Worm (Caenorhabditis elegans) whole organism, L4 larva: ENCODE data around the gene brc-2.

Experiments
- F10B5.3 ChIP-seq: sonication (generic microtip); optimal IDR thresholded peaks from 2 replicates; lab custom pipeline; 2016; ENCODE audit warnings: mild to moderate bottlenecking, missing genetic modification characterization, missing compliant biosample characterization
- R02D3.7 ChIP-seq: fragments of 150-350 bp; sonication (generic microtip); optimal IDR thresholded peaks from 3 replicates; lab custom pipeline; 2014; ENCODE audit warnings: missing biosample characterization, missing genetic modification characterization
- T26A8.4 ChIP-seq: fragments of 200-800 bp; sonication (Bioruptor generic); IDR thresholded peaks from 2 replicates; pipeline ENCODE4 v1.3.6; 2022; ENCODE audit warnings: missing genetic modification characterization, missing compliant biosample characterization
- Y48G9A.11 ChIP-seq: fragments of 200-800 bp; sonication (Bioruptor generic); IDR thresholded peaks from 2 replicates; pipeline ENCODE4 v1.3.6; 2022; ENCODE audit warnings: missing genetic modification reagents, missing genetic modification characterization, missing compliant biosample characterization
- Y5F2A.4 ChIP-seq: fragments of 200-800 bp; sonication (Bioruptor generic); optimal IDR thresholded peaks from 2 replicates; lab custom pipeline; 2018; ENCODE audit warnings: mild to moderate bottlenecking, missing genetic modification characterization, missing compliant biosample characterization
- aha-1 ChIP-seq: fragments of 150-350 bp; peaks from one replicate; lab custom pipeline; 2014; ENCODE audit warnings: missing biosample characterization, missing genetic modification characterization
- aly-2 ChIP-seq: sonication (generic microtip); optimal IDR thresholded peaks from 2 replicates; lab custom pipeline; 2018; ENCODE audit warnings: missing biosample characterization, missing genetic modification characterization
- ama-1 ChIP-seq: fragments of 150-350 bp; optimal IDR thresholded peaks from 2 replicates; lab custom pipeline; 2014; ENCODE audit warnings: inconsistent platforms, mixed read lengths
- arid-1 ChIP-seq: fragments of 200-800 bp; sonication (Bioruptor generic); conservative IDR thresholded peaks from 2 replicates; pipeline ENCODE4 v1.3.6; 2022; ENCODE audit warnings: missing genetic modification reagents, missing genetic modification characterization, missing compliant biosample characterization
- ceh-44 ChIP-seq: fragments of 200-800 bp; sonication (Bioruptor generic); IDR thresholded peaks from 2 replicates; pipeline ENCODE4 v1.3.6; 2022; ENCODE audit warnings: missing genetic modification reagents, missing genetic modification characterization, missing compliant biosample characterization
- ces-1 ChIP-seq: fragments of 150-350 bp; sonication (generic microtip); optimal IDR thresholded peaks from 4 replicates; lab custom pipeline; 2014; ENCODE audit warnings: missing biosample characterization, missing genetic modification reagents, missing genetic modification characterization
- daf-12 ChIP-seq: fragments of 150-350 bp; optimal IDR thresholded peaks from 2 replicates; lab custom pipeline; 2014; ENCODE audit warnings: missing biosample characterization, missing genetic modification reagents, missing genetic modification characterization
- daf-16 ChIP-seq, 3 experiments: sonication (generic microtip); optimal IDR thresholded peaks; 2 replicates each; lab custom pipeline; 2016 to 2017; ENCODE audit warnings: missing genetic modification characterization in 3 of 3, missing genetic modification reagents in 3 of 3, mild to moderate bottlenecking in 2 of 3, missing compliant biosample characterization in 2 of 3, missing biosample characterization in 1 of 3, moderate library complexity in 1 of 3
- daf-8 ChIP-seq: fragments of 200-800 bp; sonication (Bioruptor generic); IDR thresholded peaks from 2 replicates; pipeline ENCODE4 v1.3.6; 2022; ENCODE audit warnings: missing genetic modification characterization, missing compliant biosample characterization
- dmd-6 ChIP-seq: fragments of 200-800 bp; sonication (Bioruptor generic); IDR thresholded peaks from 2 replicates; pipeline ENCODE4 v1.3.6; 2022; ENCODE audit warnings: missing genetic modification reagents, missing genetic modification characterization, missing compliant biosample characterization
- dpl-1 ChIP-seq: fragments of 150-350 bp; optimal IDR thresholded peaks from 2 replicates; lab custom pipeline; 2014; ENCODE audit warnings: missing biosample characterization, missing genetic modification reagents, missing genetic modification characterization
- dve-1 ChIP-seq: sonication (generic microtip); optimal IDR thresholded peaks from 2 replicates; lab custom pipeline; 2017; ENCODE audit warnings: antibody characterized with exemption, mild to moderate bottlenecking, missing genetic modification characterization, missing compliant biosample characterization; ENCODE audit not compliant: insufficient read depth
- fos-1 ChIP-seq: fragments of 150-350 bp; optimal IDR thresholded peaks from 2 replicates; lab custom pipeline; 2014; ENCODE audit warnings: missing biosample characterization, missing genetic modification characterization
- gei-8 ChIP-seq: fragments of 200-800 bp; sonication (Bioruptor generic); optimal IDR thresholded peaks from 2 replicates; lab custom pipeline; 2018; ENCODE audit warnings: mild to moderate bottlenecking, missing genetic modification characterization, missing compliant biosample characterization
- hlh-11 ChIP-seq: fragments of 200-800 bp; sonication (Bioruptor generic); optimal IDR thresholded peaks from 2 replicates; lab custom pipeline; 2018; ENCODE audit warnings: mild to moderate bottlenecking, missing genetic modification characterization, missing compliant biosample characterization
- jun-1 ChIP-seq: fragments of 150-350 bp; optimal IDR thresholded peaks from 2 replicates; lab custom pipeline; 2014; ENCODE audit warnings: missing biosample characterization, missing genetic modification reagents, missing genetic modification characterization
- lin-1 ChIP-seq: fragments of 200-800 bp; sonication (Bioruptor generic); IDR thresholded peaks from 2 replicates; pipeline ENCODE4 v1.3.6; 2022; ENCODE audit warnings: missing genetic modification reagents, missing genetic modification characterization, missing compliant biosample characterization
- lir-3 ChIP-seq: sonication (generic microtip); optimal IDR thresholded peaks from 2 replicates; lab custom pipeline; 2016; ENCODE audit warnings: mild to moderate bottlenecking, missing genetic modification characterization, missing compliant biosample characterization
- lsy-2 ChIP-seq, 2 experiments: fragments of 150-350 bp in 1 of 2; sonication (generic microtip) in 1 of 2; optimal IDR thresholded peaks; 2 replicates each; lab custom pipeline; 2014 to 2017; ENCODE audit warnings: missing biosample characterization in 2 of 2, missing genetic modification characterization in 2 of 2
- madf-5 ChIP-seq, 2 experiments: fragments of 200-800 bp; sonication (Bioruptor generic); IDR thresholded peaks; 2 replicates each; pipeline ENCODE4 v1.3.6; 2022; ENCODE audit warnings: missing compliant biosample characterization in 2 of 2, missing genetic modification characterization in 2 of 2
- madf-9 ChIP-seq: fragments of 200-800 bp; sonication (Bioruptor generic); conservative IDR thresholded peaks from 2 replicates; pipeline ENCODE4 v1.3.6; 2022; ENCODE audit warnings: missing genetic modification reagents, missing genetic modification characterization, missing compliant biosample characterization
- mdl-1 ChIP-seq, 2 experiments: fragments of 150-350 bp in 1 of 2; sonication (generic microtip) in 1 of 2; optimal IDR thresholded peaks; 2 replicates each; lab custom pipeline; 2014 to 2017; ENCODE audit warnings: missing biosample characterization in 2 of 2, missing genetic modification characterization in 2 of 2
- mxl-3 ChIP-seq: fragments of 200-800 bp; sonication (Bioruptor generic); optimal IDR thresholded peaks from 2 replicates; lab custom pipeline; 2018; ENCODE audit warnings: mild to moderate bottlenecking, missing genetic modification characterization, missing compliant biosample characterization
- nhr-102 ChIP-seq: sonication (generic microtip); optimal IDR thresholded peaks from 2 replicates; lab custom pipeline; 2016; ENCODE audit warnings: mild to moderate bottlenecking, missing genetic modification characterization, moderate library complexity, missing compliant biosample characterization
- nhr-11 ChIP-seq: fragments of 150-350 bp; optimal IDR thresholded peaks from 2 replicates; lab custom pipeline; 2014; ENCODE audit warnings: missing biosample characterization, missing genetic modification characterization
- nhr-237 ChIP-seq: sonication (generic microtip); optimal IDR thresholded peaks from 2 replicates; lab custom pipeline; 2017; ENCODE audit warnings: missing biosample characterization, missing genetic modification characterization
- nhr-25 ChIP-seq: sonication (generic microtip); optimal IDR thresholded peaks from 2 replicates; lab custom pipeline; 2017; ENCODE audit warnings: missing genetic modification characterization, mild to moderate bottlenecking, missing compliant biosample characterization, antibody characterized with exemption, moderate library complexity, borderline replicate concordance; ENCODE audit not compliant: insufficient read depth
- nhr-28 ChIP-seq: fragments of 150-350 bp; optimal IDR thresholded peaks from 2 replicates; lab custom pipeline; 2014; ENCODE audit warnings: missing biosample characterization, missing genetic modification characterization
- nhr-41 ChIP-seq: fragments of 200-800 bp; sonication (Bioruptor generic); IDR thresholded peaks from 2 replicates; pipeline ENCODE4 v1.3.6; 2022; ENCODE audit warnings: missing genetic modification reagents, missing genetic modification characterization, missing compliant biosample characterization
- nhr-48 ChIP-seq: sonication (generic microtip); optimal IDR thresholded peaks from 2 replicates; lab custom pipeline; 2016; ENCODE audit warnings: mild to moderate bottlenecking, missing genetic modification characterization, missing compliant biosample characterization
- nhr-6 ChIP-seq: fragments of 150-350 bp; optimal IDR thresholded peaks from 2 replicates; lab custom pipeline; 2014; ENCODE audit warnings: missing biosample characterization, missing genetic modification characterization
- nhr-77 ChIP-seq: fragments of 150-350 bp; optimal IDR thresholded peaks from 2 replicates; lab custom pipeline; 2014; ENCODE audit warnings: missing biosample characterization, missing genetic modification characterization
- rbr-2 ChIP-seq: sonication (generic microtip); optimal IDR thresholded peaks from 2 replicates; lab custom pipeline; 2016; ENCODE audit warnings: missing genotype, missing genetic modification characterization, missing compliant biosample characterization
- skn-1 ChIP-seq: fragments of 150-350 bp; optimal IDR thresholded peaks from 2 replicates; lab custom pipeline; 2014; ENCODE audit warnings: missing biosample characterization, missing genetic modification characterization
- snpc-1.2 ChIP-seq: fragments of 200-800 bp; sonication (Bioruptor generic); IDR thresholded peaks from 2 replicates; pipeline ENCODE4 v1.3.6; 2022; ENCODE audit warnings: missing genetic modification reagents, missing genetic modification characterization, missing compliant biosample characterization
- snpc-4 ChIP-seq: fragments of 150-350 bp; optimal IDR thresholded peaks from 2 replicates; lab custom pipeline; 2014; ENCODE audit warnings: missing biosample characterization, missing genetic modification characterization
- spr-3 ChIP-seq: fragments of 200-800 bp; sonication (Bioruptor generic); optimal IDR thresholded peaks from 2 replicates; lab custom pipeline; 2018; ENCODE audit warnings: mild to moderate bottlenecking, missing genetic modification characterization, missing compliant biosample characterization
- tag-97 ChIP-seq: fragments of 200-800 bp; sonication (Bioruptor generic); IDR thresholded peaks from 2 replicates; pipeline ENCODE4 v1.3.6; 2022; ENCODE audit warnings: missing genetic modification characterization, missing compliant biosample characterization
- tra-1 ChIP-seq: fragments of 200-800 bp; sonication (Bioruptor generic); IDR thresholded peaks from 2 replicates; pipeline ENCODE4 v1.3.6; 2022; ENCODE audit warnings: missing genetic modification reagents, missing genetic modification characterization, missing compliant biosample characterization
- unc-130 ChIP-seq: sonication (generic microtip); optimal IDR thresholded peaks from 2 replicates; lab custom pipeline; 2016; ENCODE audit warnings: missing genetic modification reagents, missing genetic modification characterization, missing compliant biosample characterization
- zag-1 ChIP-seq: fragments of 150-350 bp; optimal IDR thresholded peaks from 2 replicates; lab custom pipeline; 2014; ENCODE audit warnings: missing biosample characterization, missing genetic modification characterization
- zfp-2 ChIP-seq: sonication (generic microtip); optimal IDR thresholded peaks from 2 replicates; lab custom pipeline; 2016; ENCODE audit warnings: mild to moderate bottlenecking, missing genetic modification characterization, missing compliant biosample characterization
- zip-11 ChIP-seq: fragments of 200-800 bp; sonication (Bioruptor generic); IDR thresholded peaks from 2 replicates; pipeline ENCODE4 v1.3.6; 2022; ENCODE audit warnings: missing genetic modification characterization, missing compliant biosample characterization
- zip-2 ChIP-seq: fragments of 150-350 bp; optimal IDR thresholded peaks from 2 replicates; lab custom pipeline; 2014; ENCODE audit warnings: missing biosample characterization, missing genetic modification characterization

brc-2 gene

ce11 chrIII:6872534-6873150 lies 30.3 kb downstream of the brc-2 start, which contains the start of gene K04C2.3 (continued):
- TF ChIP-seq dve-1 (tag; lab: Kevin White, UChicago) (peak; percentile 88), R02D3.7 (no peak), skn-1 (tag; lab: Kevin White, UChicago) (no peak), hlh-11 (peak; percentile 70), nhr-25 (no peak), zip-2 (no peak), F10B5.3 (tag; lab: Kevin White, UChicago) (no peak), snpc-1.2 (no peak), nhr-11 (tag; lab: Kevin White, UChicago) (no peak), tra-1 (no peak), arid-1 (GFP tag; lab: Robert Waterston, UW) (no peak), zag-1 (tag; lab: Kevin White, UChicago) (no peak), lir-3 (tag; lab: Kevin White, UChicago) (no peak), ceh-44 (no peak), rbr-2 (tag; lab: Kevin White, UChicago) (no peak), nhr-77 (tag; lab: Kevin White, UChicago) (no peak), aha-1 (tag; lab: Kevin White, UChicago) (no peak), lin-1 (GFP tag; lab: Robert Waterston, UW) (no peak), snpc-4 (tag; lab: Kevin White, UChicago) (no peak), gei-8 (GFP tag; lab: Kevin White, UChicago) (no peak), zfp-2 (tag; lab: Kevin White, UChicago) (no peak), ces-1 (GFP tag; lab: Kevin White, UChicago) (no peak), Y5F2A.4 (GFP tag; lab: Kevin White, UChicago) (no peak), daf-16 (GFP tag; optimal IDR thresholded peaks at IDR 0.05; lab: Kevin White, UChicago) (no peak), daf-16 (tag; optimal IDR thresholded peaks at IDR 0.05; lab: Kevin White, UChicago) (peak; percentile 86), jun-1 (tag; lab: Kevin White, UChicago) (no peak), aly-2 (no peak), mdl-1 (tag; optimal IDR thresholded peaks at IDR 0.05; lab: Kevin White, UChicago) (peak in 1 of 2 experiments; percentile 53), nhr-102 (tag; lab: Kevin White, UChicago) (peak; percentile 27), tag-97 (no peak), madf-5 (GFP tag; IDR thresholded peaks at IDR 0.05; lab: Robert Waterston, UW) (no peak), daf-8 (no peak), spr-3 (GFP tag; lab: Kevin White, UChicago) (no peak), nhr-41 (GFP tag; lab: Robert Waterston, UW) (no peak), nhr-48 (tag; lab: Kevin White, UChicago) (no peak), dmd-6 (GFP tag; lab: Robert Waterston, UW) (peak; percentile 21; the same call in 1 of the 2 replicates), dpl-1 (no peak), lsy-2 (tag; optimal IDR thresholded peaks at IDR 0.05; lab: Kevin White, UChicago) (no peak), Y48G9A.11 (GFP tag; lab: Robert Waterston, UW) (no peak), unc-130 (GFP tag; lab: Kevin White, UChicago) (no peak)

- TF ChIP-seq fos-1 (no peak), dve-1 (tag; lab: Kevin White, UChicago) (no peak), daf-16 (GFP tag; optimal IDR thresholded peaks at IDR 0.05; lab: Kevin White, UChicago) (no peak), daf-16 (tag; optimal IDR thresholded peaks at IDR 0.05; lab: Kevin White, UChicago) (no peak), nhr-28 (no peak), ces-1 (GFP tag; lab: Kevin White, UChicago) (no peak), nhr-48 (tag; lab: Kevin White, UChicago) (no peak), aha-1 (tag; lab: Kevin White, UChicago) (peak; percentile 92), mxl-3 (GFP tag; lab: Kevin White, UChicago) (no peak), T26A8.4 (GFP tag; lab: Robert Waterston, UW) (0 out of 2 replicates have a peak, but pooled peaks have one; percentile 49), zag-1 (tag; lab: Kevin White, UChicago) (no peak), madf-9 (GFP tag; lab: Robert Waterston, UW) (no peak), aly-2 (no peak), F10B5.3 (tag; lab: Kevin White, UChicago) (no peak), lin-1 (GFP tag; lab: Robert Waterston, UW) (no peak), nhr-6 (tag; lab: Kevin White, UChicago) (no peak), dpl-1 (no peak), daf-12 (no peak), ama-1 (lab: Kevin White, UChicago) (no peak), spr-3 (GFP tag; lab: Kevin White, UChicago) (no peak), zip-11 (GFP tag; lab: Robert Waterston, UW) (no peak), nhr-237 (no peak)
Observed at ce11 chrIII:6871668-6872067, 31.2 kb downstream of the brc-2 start.
